Fruit fly (Drosophila melanogaster) whole organism, embryonic: ENCODE measurements around the gene BtbVII.

Experiments used
- ATbp ChIP-seq: fragments of 200-800 bp; sonication (Bioruptor generic); optimal IDR thresholded peaks from 2 replicates; lab custom pipeline; 2017; ENCODE audit warnings: missing biosample characterization, mild to moderate bottlenecking, missing genetic modification characterization, missing genetic modification reagents
- CG1024 ChIP-seq: fragments of 200-800 bp; sonication (Bioruptor generic); IDR thresholded peaks from 2 replicates; pipeline ENCODE4 v1.3.6; 2022; ENCODE audit warnings: missing biosample characterization, missing genetic modification characterization
- CG11723 ChIP-seq: fragments of 200-800 bp; sonication (Bioruptor generic); optimal IDR thresholded peaks from 2 replicates; lab custom pipeline; 2017; ENCODE audit warnings: missing biosample characterization, mild to moderate bottlenecking, missing genetic modification characterization
- CG12219 ChIP-seq: fragments of 200-800 bp; sonication (Bioruptor generic); optimal IDR thresholded peaks from 3 replicates; lab custom pipeline; 2018; ENCODE audit warnings: missing biosample characterization, mild to moderate bottlenecking, missing genetic modification characterization
- CG13424 ChIP-seq: fragments of 200-800 bp; sonication (Bioruptor generic); optimal IDR thresholded peaks from 2 replicates; lab custom pipeline; 2019; ENCODE audit warnings: missing biosample characterization, mild to moderate bottlenecking, missing genetic modification characterization, moderate library complexity
- CG15696 ChIP-seq: fragments of 200-800 bp; sonication (Bioruptor generic); optimal IDR thresholded peaks from 2 replicates; lab custom pipeline; 2019; ENCODE audit warnings: missing biosample characterization, mild to moderate bottlenecking, missing genetic modification characterization, moderate library complexity
- CG1603 ChIP-seq: fragments of 200-800 bp; sonication (Bioruptor generic); optimal IDR thresholded peaks from 2 replicates; lab custom pipeline; 2019; ENCODE audit warnings: missing biosample characterization, mild to moderate bottlenecking, missing genetic modification characterization, moderate library complexity
- CG17361 ChIP-seq: fragments of 200-800 bp; sonication (Bioruptor generic); IDR thresholded peaks from 3 replicates; pipeline ENCODE4 v1.3.6; 2022; ENCODE audit warnings: missing biosample characterization, missing genetic modification characterization
- CG1832 ChIP-seq: fragments of 200-800 bp; sonication (Bioruptor generic); optimal IDR thresholded peaks from 2 replicates; lab custom pipeline; 2017; ENCODE audit warnings: missing biosample characterization, mild to moderate bottlenecking, missing genetic modification characterization, inconsistent platforms
- CG18764 ChIP-seq: fragments of 200-800 bp; sonication (Bioruptor generic); optimal IDR thresholded peaks from 3 replicates; lab custom pipeline; 2016; ENCODE audit warnings: missing biosample characterization, missing genetic modification characterization
- CG3065 ChIP-seq: fragments of 200-800 bp; sonication (Bioruptor generic); optimal IDR thresholded peaks from 2 replicates; lab custom pipeline; 2016; ENCODE audit warnings: missing biosample characterization, missing genetic modification characterization
- CG33213 ChIP-seq: fragments of 200-800 bp; sonication (Bioruptor generic); optimal IDR thresholded peaks from 3 replicates; lab custom pipeline; 2016; ENCODE audit warnings: missing biosample characterization, missing genetic modification characterization
- CG34376 ChIP-seq: fragments of 200-800 bp; sonication (Bioruptor generic); optimal IDR thresholded peaks from 2 replicates; lab custom pipeline; 2018; ENCODE audit warnings: missing biosample characterization, mild to moderate bottlenecking, missing genetic modification characterization
- CG6813 ChIP-seq: fragments of 200-800 bp; sonication (Bioruptor generic); optimal IDR thresholded peaks from 2 replicates; lab custom pipeline; 2017; ENCODE audit warnings: missing biosample characterization, missing genetic modification characterization, mild to moderate bottlenecking, moderate library complexity, missing genetic modification reagents
- CG7357 ChIP-seq: fragments of 200-800 bp; sonication (Bioruptor generic); IDR thresholded peaks from 3 replicates; pipeline ENCODE4 v1.3.6; 2022; ENCODE audit warnings: missing biosample characterization, missing genetic modification characterization
- CG8944 ChIP-seq: fragments of 200-800 bp; sonication (Bioruptor generic); optimal IDR thresholded peaks from 3 replicates; lab custom pipeline; 2016; ENCODE audit warnings: missing biosample characterization, missing genetic modification characterization
- CG9876 ChIP-seq: fragments of 200-800 bp; sonication (Bioruptor generic); optimal IDR thresholded peaks from 2 replicates; lab custom pipeline; 2016; ENCODE audit warnings: missing biosample characterization, missing genetic modification characterization
- CTCF ChIP-seq: fragments of 200-800 bp; sonication (Bioruptor generic); optimal IDR thresholded peaks from 2 replicates; lab custom pipeline; 2017; ENCODE audit warnings: missing biosample characterization, mild to moderate bottlenecking, missing genetic modification characterization, moderate library complexity
- D19A ChIP-seq: fragments of 200-800 bp; optimal IDR thresholded peaks from 3 replicates; lab custom pipeline; 2019; ENCODE audit warnings: missing biosample characterization, mild to moderate bottlenecking, missing genetic modification characterization, moderate library complexity
- Doc3 ChIP-seq: fragments of 200-800 bp; sonication (Bioruptor generic); IDR thresholded peaks from 3 replicates; pipeline ENCODE4 v1.3.6; 2022; ENCODE audit warnings: missing biosample characterization, missing genetic modification characterization; ENCODE audit not compliant: partially characterized antibody
- Eip74EF ChIP-seq, 2 experiments: fragments of 200-800 bp in 1 of 2; fragments of >200 bp in 1 of 2; sonication (Bioruptor generic) in 1 of 2; optimal IDR thresholded peaks; 2 replicates each; lab custom pipeline; 2017 to 2019; ENCODE audit warnings: missing biosample characterization in 2 of 2, missing genetic modification characterization in 2 of 2, mild to moderate bottlenecking in 1 of 2, moderate library complexity in 1 of 2
- Elba2 ChIP-seq: fragments of 200-800 bp; sonication (Bioruptor generic); optimal IDR thresholded peaks from 3 replicates; lab custom pipeline; 2016; ENCODE audit warnings: missing biosample characterization, missing genetic modification characterization
- HLH54F ChIP-seq: fragments of 200-800 bp; sonication (Bioruptor generic); optimal IDR thresholded peaks from 3 replicates; lab custom pipeline; 2016; ENCODE audit warnings: missing biosample characterization, missing genetic modification characterization
- Hr3 ChIP-seq: fragments of 200-800 bp; sonication (Bioruptor generic); optimal IDR thresholded peaks from 3 replicates; lab custom pipeline; 2016; ENCODE audit warnings: missing biosample characterization, missing genetic modification characterization
- Hr78 ChIP-seq, 2 experiments: fragments of 200-800 bp in 1 of 2; fragments of >200 bp in 1 of 2; sonication (Bioruptor generic) in 1 of 2; optimal IDR thresholded peaks; 2 replicates each; lab custom pipeline; 2017 to 2019; ENCODE audit warnings: missing biosample characterization in 2 of 2, missing genetic modification characterization in 2 of 2, mild to moderate bottlenecking in 1 of 2, moderate library complexity in 1 of 2
- Myb ChIP-seq: fragments of 200-800 bp; sonication (Bioruptor generic); optimal IDR thresholded peaks from 2 replicates; lab custom pipeline; 2016; ENCODE audit warnings: missing biosample characterization, missing genetic modification characterization
- NC2β ChIP-seq: fragments of 200-800 bp; sonication (Bioruptor generic); optimal IDR thresholded peaks from 2 replicates; lab custom pipeline; 2016; ENCODE audit warnings: missing biosample characterization, missing genetic modification characterization
- PHDP ChIP-seq: fragments of 200-800 bp; sonication (Bioruptor generic); optimal IDR thresholded peaks from 3 replicates; lab custom pipeline; 2018; ENCODE audit warnings: missing biosample characterization, mild to moderate bottlenecking, missing genetic modification characterization, moderate library complexity
- Sin3A ChIP-seq: fragments of >200 bp; optimal IDR thresholded peaks from 2 replicates; lab custom pipeline; 2018
- Trl ChIP-seq, 3 experiments: fragments of >200 bp in 2 of 3; fragments of 200-800 bp in 1 of 3; sonication (Bioruptor generic) in 1 of 3; optimal IDR thresholded peaks; 2 replicates in 1 of 3; 3 replicates in 2 of 3; lab custom pipeline; 2016 to 2017; ENCODE audit warnings: missing biosample characterization in 1 of 3, missing genetic modification characterization in 1 of 3
- ac ChIP-seq: fragments of 200-800 bp; sonication (Bioruptor generic); optimal IDR thresholded peaks from 3 replicates; lab custom pipeline; 2017; ENCODE audit warnings: missing biosample characterization, mild to moderate bottlenecking, missing genetic modification characterization
- ap ChIP-seq: fragments of 200-800 bp; sonication (Bioruptor generic); IDR thresholded peaks from 2 replicates; pipeline ENCODE4 v1.3.6; 2022; ENCODE audit warnings: missing biosample characterization, missing genetic modification characterization
- dan ChIP-seq: fragments of 200-800 bp; sonication (Bioruptor generic); IDR thresholded peaks from 2 replicates; pipeline ENCODE4 v1.3.6; 2022; ENCODE audit warnings: missing biosample characterization, missing genetic modification characterization
- ftz-f1 ChIP-seq: fragments of 200-800 bp; sonication (Bioruptor generic); optimal IDR thresholded peaks from 2 replicates; lab custom pipeline; 2016; ENCODE audit warnings: missing biosample characterization, missing genetic modification characterization
- gsb-n ChIP-seq: fragments of 200-800 bp; sonication (Bioruptor generic); optimal IDR thresholded peaks from 3 replicates; lab custom pipeline; 2018; ENCODE audit warnings: missing biosample characterization, mild to moderate bottlenecking, missing genetic modification characterization
- hth ChIP-seq: fragments of >200 bp; optimal IDR thresholded peaks from 2 replicates; lab custom pipeline; 2017; ENCODE audit warnings: inconsistent platforms
- jumu ChIP-seq: fragments of 200-800 bp; sonication (Bioruptor generic); optimal IDR thresholded peaks from 3 replicates; lab custom pipeline; 2016; ENCODE audit warnings: missing biosample characterization, missing genetic modification characterization
- kah ChIP-seq: fragments of 200-800 bp; sonication (Bioruptor generic); optimal IDR thresholded peaks from 2 replicates; lab custom pipeline; 2018; ENCODE audit warnings: missing biosample characterization, mild to moderate bottlenecking, missing genetic modification characterization
- lilli ChIP-seq: fragments of 200-800 bp; sonication (Bioruptor generic); optimal IDR thresholded peaks from 3 replicates; lab custom pipeline; 2016; ENCODE audit warnings: missing biosample characterization, missing genetic modification characterization
- oc ChIP-seq: fragments of 200-800 bp; sonication (Bioruptor generic); optimal IDR thresholded peaks from 2 replicates; lab custom pipeline; 2018; ENCODE audit warnings: missing biosample characterization, mild to moderate bottlenecking, missing genetic modification characterization, moderate library complexity
- pros ChIP-seq: fragments of 200-800 bp; sonication (Bioruptor generic); optimal IDR thresholded peaks from 3 replicates; lab custom pipeline; 2019; ENCODE audit warnings: missing biosample characterization, mild to moderate bottlenecking, missing genetic modification characterization, moderate library complexity
- repo ChIP-seq: fragments of 200-800 bp; sonication (Bioruptor generic); optimal IDR thresholded peaks from 2 replicates; lab custom pipeline; 2016; ENCODE audit warnings: missing biosample characterization, missing genetic modification characterization
- sisA ChIP-seq: fragments of 200-800 bp; sonication (Bioruptor generic); IDR thresholded peaks from 2 replicates; pipeline ENCODE4 v1.3.6; 2022; ENCODE audit warnings: missing biosample characterization, missing genetic modification characterization
- sr ChIP-seq: fragments of 200-800 bp; sonication (Bioruptor generic); IDR thresholded peaks from 3 replicates; pipeline ENCODE4 v1.3.6; 2022; ENCODE audit warnings: missing biosample characterization, missing genetic modification characterization
- tio ChIP-seq: fragments of 200-800 bp; sonication (Bioruptor generic); optimal IDR thresholded peaks from 2 replicates; lab custom pipeline; 2017; ENCODE audit warnings: missing biosample characterization, missing genetic modification characterization, inconsistent platforms
- twi ChIP-seq: fragments of 200-800 bp; optimal IDR thresholded peaks from 2 replicates; lab custom pipeline; 2019; ENCODE audit warnings: missing biosample characterization, mild to moderate bottlenecking, missing genetic modification characterization, moderate library complexity
- tx ChIP-seq: fragments of 200-800 bp; sonication (Bioruptor generic); optimal IDR thresholded peaks from 2 replicates; lab custom pipeline; 2016; ENCODE audit warnings: missing biosample characterization, missing genetic modification characterization
- zen ChIP-seq: fragments of 200-800 bp; sonication (Bioruptor generic); optimal IDR thresholded peaks from 3 replicates; lab custom pipeline; 2018; ENCODE audit warnings: missing biosample characterization, mild to moderate bottlenecking, missing genetic modification characterization, moderate library complexity
- zen2 ChIP-seq: fragments of 200-800 bp; sonication (Bioruptor generic); IDR thresholded peaks from 3 replicates; pipeline ENCODE4 v1.3.6; 2022; ENCODE audit warnings: missing biosample characterization, missing genetic modification characterization; ENCODE audit not compliant: partially characterized antibody
- zf30C ChIP-seq: fragments of 200-800 bp; sonication (Bioruptor generic); optimal IDR thresholded peaks from 3 replicates; lab custom pipeline; 2018; ENCODE audit warnings: missing biosample characterization, mild to moderate bottlenecking, missing genetic modification characterization

Gene BtbVII

DNA sequence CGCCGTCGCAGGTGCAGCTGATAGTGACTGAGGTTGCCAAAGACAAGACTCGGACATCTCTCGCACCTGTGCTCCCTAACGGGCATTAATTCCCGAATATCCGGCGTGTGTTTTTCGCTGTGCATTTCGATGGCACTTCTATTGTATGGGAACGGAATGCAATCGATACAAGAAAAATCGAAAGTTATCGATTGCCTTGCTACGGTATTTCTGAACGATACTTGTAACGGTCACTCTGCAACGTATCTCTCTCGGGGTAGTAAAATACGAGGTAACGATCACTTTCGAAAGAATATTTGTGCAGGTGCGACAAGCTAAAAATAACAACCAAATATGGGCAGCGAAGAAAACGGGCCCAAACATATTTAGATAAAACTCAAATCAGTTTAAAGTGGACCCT is 16.5 kb downstream of the BtbVII start, which contains the start of gene CG32280 (continued):
- TF ChIP-seq dan (GFP tag; lab: Robert Waterston, UW) = no peak
- no peak for TF ChIP-seq zen (tag; lab: Kevin White, UChicago)
- no peak for TF ChIP-seq CG18764 (GFP tag; lab: Kevin White, UChicago)

DNA sequence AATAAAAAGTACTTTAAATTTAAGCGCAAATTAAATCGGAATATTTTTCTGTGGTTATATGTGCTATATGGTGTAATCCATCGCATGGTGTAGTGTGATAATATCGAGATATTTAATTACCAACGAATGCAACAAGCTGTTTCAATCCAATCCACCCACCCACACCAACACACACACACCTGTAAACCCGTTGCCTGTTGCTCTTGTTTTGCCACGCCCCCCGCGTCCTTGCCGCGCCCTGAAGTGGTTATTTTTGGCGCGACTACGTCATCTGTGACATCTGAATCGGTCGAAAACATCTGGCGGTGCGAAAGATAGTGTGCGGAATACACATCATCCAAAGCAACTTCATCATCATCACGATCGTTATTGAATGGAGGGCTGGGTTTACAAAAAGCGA is 17.0 kb downstream of the BtbVII start:
- TF ChIP-seq Myb (GFP tag; lab: Kevin White, UChicago) (no peak), HLH54F (GFP tag; lab: Kevin White, UChicago) (no peak), CG13424 (tag; lab: Kevin White, UChicago) (no peak), gsb-n (tag; lab: Kevin White, UChicago) (no peak), CG33213 (GFP tag; lab: Kevin White, UChicago) (no peak), repo (GFP tag; lab: Kevin White, UChicago) (no peak), CG1024 (GFP tag; lab: Robert Waterston, UW) (no peak), CG34376 (peak; percentile 26), CTCF (GFP tag; lab: Kevin White, UChicago) (no peak), ap (GFP tag; lab: Robert Waterston, UW) (no peak), CG12219 (GFP tag; lab: Kevin White, UChicago) (no peak), jumu (no peak), CG1832 (GFP tag; lab: Kevin White, UChicago) (no peak), CG1603 (tag; lab: Kevin White, UChicago) (no peak), ac (GFP tag; lab: Kevin White, UChicago) (no peak), Hr78 (GFP tag; optimal IDR thresholded peaks at IDR 0.05; lab: Kevin White, UChicago) (no peak), Trl (optimal IDR thresholded peaks at IDR 0.05; lab: Kevin White, UChicago) (no peak), Trl (GFP tag; optimal IDR thresholded peaks at IDR 0.05; lab: Kevin White, UChicago) (no peak), CG17361 (GFP tag; lab: Robert Waterston, UW) (no peak), CG9876 (GFP tag; lab: Kevin White, UChicago) (no peak), PHDP (tag; lab: Kevin White, UChicago) (no peak), sisA (no peak), Hr3 (GFP tag; lab: Kevin White, UChicago) (no peak), hth (lab: Kevin White, UChicago) (no peak), pros (GFP tag; lab: Kevin White, UChicago) (no peak), oc (tag; lab: Kevin White, UChicago) (no peak), ATbp (GFP tag; lab: Kevin White, UChicago) (no peak), CG6813 (GFP tag; lab: Kevin White, UChicago) (no peak), tx (GFP tag; lab: Kevin White, UChicago) (no peak), Doc3 (GFP tag; lab: Robert Waterston, UW) (no peak), CG11723 (GFP tag; lab: Kevin White, UChicago) (no peak), D19A (no peak), sr (0 out of 3 replicates have a peak, but pooled peaks have one; percentile 29), Eip74EF (GFP tag; optimal IDR thresholded peaks at IDR 0.05; lab: Kevin White, UChicago) (no peak), CG7357 (GFP tag; lab: Robert Waterston, UW) (no peak), NC2β (GFP tag; lab: Kevin White, UChicago) (no peak), Sin3A (lab: Kevin White, UChicago) (no peak), tio (GFP tag; lab: Kevin White, UChicago) (no peak), dan (GFP tag; lab: Robert Waterston, UW) (no peak), twi (tag; lab: Kevin White, UChicago) (peak; percentile 56), Elba2 (GFP tag; lab: Kevin White, UChicago) (no peak), zen2 (GFP tag; lab: Robert Waterston, UW) (no peak), kah (GFP tag; lab: Kevin White, UChicago) (peak; percentile 61), zf30C (GFP tag; lab: Kevin White, UChicago) (no peak), ftz-f1 (peak; percentile 52), CG15696 (tag; lab: Kevin White, UChicago) (no peak), lilli (GFP tag; lab: Kevin White, UChicago) (no peak), CG3065 (peak; percentile 85), CG8944 (GFP tag; lab: Kevin White, UChicago) (no peak)
